Worm (Caenorhabditis elegans) whole organism, young adult: ENCODE data around the gene srsx-7.

ENCODE experiments used
- B0261.1 ChIP-seq: sonication (generic microtip); optimal IDR thresholded peaks from 2 replicates; lab custom pipeline; 2016; ENCODE audit warnings: mild to moderate bottlenecking, missing genetic modification characterization, moderate library complexity, missing compliant biosample characterization
- B0336.3 ChIP-seq: fragments of 200-800 bp; sonication (Bioruptor generic); IDR thresholded peaks from 2 replicates; pipeline ENCODE4 v1.3.6; 2022; ENCODE audit warnings: missing genetic modification characterization, missing compliant biosample characterization
- C06A6.2 ChIP-seq: fragments of 200-800 bp; sonication (Bioruptor generic); conservative IDR thresholded peaks from 2 replicates; pipeline ENCODE4 v1.3.6; 2022; ENCODE audit warnings: missing genetic modification characterization, missing compliant biosample characterization
- C17E4.6 ChIP-seq: fragments of 200-800 bp; sonication (Bioruptor generic); IDR thresholded peaks from 2 replicates; pipeline ENCODE4 v1.3.6; 2022; ENCODE audit warnings: missing genetic modification reagents, missing genetic modification characterization, missing compliant biosample characterization
- D2030.7 ChIP-seq: fragments of 200-800 bp; sonication (Bioruptor generic); IDR thresholded peaks from 2 replicates; pipeline ENCODE4 v1.3.6; 2022; ENCODE audit warnings: missing genetic modification reagents, missing genetic modification characterization, missing compliant biosample characterization
- F33H1.4 ChIP-seq: fragments of 200-800 bp; sonication (Bioruptor generic); IDR thresholded peaks from 2 replicates; pipeline ENCODE4 v1.3.6; 2022; ENCODE audit warnings: missing genetic modification reagents, missing genetic modification characterization, missing compliant biosample characterization
- F55B11.4 ChIP-seq: sonication (generic microtip); optimal IDR thresholded peaks from 2 replicates; lab custom pipeline; 2016; ENCODE audit warnings: missing compliant biosample characterization, missing genetic modification characterization, borderline replicate concordance; ENCODE audit not compliant: insufficient read depth
- K11D2.4 ChIP-seq: fragments of 200-800 bp; sonication (Bioruptor generic); IDR thresholded peaks from 2 replicates; pipeline ENCODE4 v1.3.6; 2022; ENCODE audit warnings: missing genetic modification reagents, missing genetic modification characterization, missing compliant biosample characterization
- Y53F4B.3 ChIP-seq: fragments of 200-800 bp; sonication (Bioruptor generic); IDR thresholded peaks from 2 replicates; pipeline ENCODE4 v1.3.6; 2022; ENCODE audit warnings: missing genetic modification reagents, missing genetic modification characterization, missing compliant biosample characterization
- Y95B8A.8 ChIP-seq: fragments of 200-800 bp; sonication (Bioruptor generic); IDR thresholded peaks from 2 replicates; pipeline ENCODE4 v1.3.6; 2022; ENCODE audit warnings: missing genetic modification reagents, missing genetic modification characterization, missing compliant biosample characterization
- aptf-2 ChIP-seq: fragments of 200-800 bp; sonication (Bioruptor generic); conservative IDR thresholded peaks from 2 replicates; pipeline ENCODE4 v1.3.6; 2022; ENCODE audit warnings: missing genetic modification reagents, missing genetic modification characterization, missing compliant biosample characterization
- aptf-3 ChIP-seq: fragments of 200-800 bp; sonication (Bioruptor generic); IDR thresholded peaks from 2 replicates; pipeline ENCODE4 v1.3.6; 2022; ENCODE audit warnings: missing genetic modification characterization, missing compliant biosample characterization
- attf-5 ChIP-seq: fragments of 200-800 bp; sonication (Bioruptor generic); optimal IDR thresholded peaks from 2 replicates; lab custom pipeline; 2018; ENCODE audit warnings: mild to moderate bottlenecking, missing genetic modification characterization, missing compliant biosample characterization
- bed-2 ChIP-seq: fragments of 200-800 bp; sonication (Bioruptor generic); IDR thresholded peaks from 2 replicates; pipeline ENCODE4 v1.3.6; 2022; ENCODE audit warnings: missing genetic modification reagents, missing genetic modification characterization, missing compliant biosample characterization
- cebp-2 ChIP-seq: fragments of 200-800 bp; sonication (Bioruptor generic); IDR thresholded peaks from 2 replicates; pipeline ENCODE4 v1.3.6; 2022; ENCODE audit warnings: missing genetic modification characterization, missing compliant biosample characterization
- die-1 ChIP-seq: sonication (generic microtip); optimal IDR thresholded peaks from 2 replicates; lab custom pipeline; 2016; ENCODE audit warnings: missing genotype, mild to moderate bottlenecking, missing genetic modification characterization, missing compliant biosample characterization
- dox-1 ChIP-seq: fragments of 200-800 bp; sonication (Bioruptor generic); IDR thresholded peaks from 2 replicates; pipeline ENCODE4 v1.3.6; 2022; ENCODE audit warnings: missing genetic modification reagents, missing genetic modification characterization, missing compliant biosample characterization
- him-1 ChIP-seq: sonication (generic microtip); optimal IDR thresholded peaks from 2 replicates; lab custom pipeline; 2016; ENCODE audit warnings: missing genotype, missing genetic modification reagents, missing genetic modification characterization, missing compliant biosample characterization
- hrde-1 ChIP-seq: sonication (generic microtip); optimal IDR thresholded peaks from 2 replicates; lab custom pipeline; 2016; ENCODE audit warnings: missing genetic modification characterization, mild to moderate bottlenecking, missing compliant biosample characterization, moderate library complexity, missing genotype, missing genetic modification reagents, borderline replicate concordance
- hsf-1 ChIP-seq: fragments of 200-800 bp; sonication (Bioruptor generic); IDR thresholded peaks from 2 replicates; pipeline ENCODE4 v1.3.6; 2022; ENCODE audit warnings: missing genetic modification reagents, missing genetic modification characterization, missing compliant biosample characterization
- lag-1 ChIP-seq: fragments of 200-800 bp; sonication (Bioruptor generic); IDR thresholded peaks from 2 replicates; pipeline ENCODE4 v1.3.6; 2022; ENCODE audit warnings: missing genetic modification reagents, missing genetic modification characterization, missing compliant biosample characterization
- let-526 ChIP-seq: fragments of 200-800 bp; sonication (Bioruptor generic); IDR thresholded peaks from 2 replicates; pipeline ENCODE4 v1.3.6; 2022; ENCODE audit warnings: missing genetic modification reagents, missing genetic modification characterization, missing compliant biosample characterization
- lin-54 ChIP-seq: fragments of 200-800 bp; sonication (Bioruptor generic); optimal IDR thresholded peaks from 2 replicates; lab custom pipeline; 2018; ENCODE audit warnings: mild to moderate bottlenecking, missing genetic modification characterization, missing compliant biosample characterization
- lsl-1 ChIP-seq: fragments of 200-800 bp; sonication (Bioruptor generic); optimal IDR thresholded peaks from 2 replicates; lab custom pipeline; 2018; ENCODE audit warnings: mild to moderate bottlenecking, missing genetic modification characterization, moderate library complexity, missing compliant biosample characterization
- madf-6 ChIP-seq: fragments of 200-800 bp; sonication (Bioruptor generic); IDR thresholded peaks from 2 replicates; pipeline ENCODE4 v1.3.6; 2022; ENCODE audit warnings: missing genetic modification reagents, missing genetic modification characterization, missing compliant biosample characterization
- madf-8 ChIP-seq: fragments of 200-800 bp; sonication (Bioruptor generic); conservative IDR thresholded peaks from 2 replicates; pipeline ENCODE4 v1.3.6; 2022; ENCODE audit warnings: missing genetic modification reagents, missing genetic modification characterization, missing compliant biosample characterization
- mxl-1 ChIP-seq: sonication (generic microtip); optimal IDR thresholded peaks from 2 replicates; lab custom pipeline; 2016; ENCODE audit warnings: missing genetic modification characterization, missing compliant biosample characterization
- nfya-2 ChIP-seq: fragments of 200-800 bp; sonication (Bioruptor generic); IDR thresholded peaks from 2 replicates; pipeline ENCODE4 v1.3.6; 2022; ENCODE audit warnings: missing genetic modification reagents, missing genetic modification characterization, missing compliant biosample characterization
- nhr-27 ChIP-seq: fragments of 200-800 bp; sonication (Bioruptor generic); optimal IDR thresholded peaks from 2 replicates; lab custom pipeline; 2018; ENCODE audit warnings: mild to moderate bottlenecking, missing genetic modification characterization, moderate library complexity, missing compliant biosample characterization
- nhr-80 ChIP-seq: sonication (generic microtip); optimal IDR thresholded peaks from 2 replicates; lab custom pipeline; 2016; ENCODE audit warnings: missing genetic modification characterization, missing compliant biosample characterization
- pbrm-1 ChIP-seq: fragments of 200-800 bp; sonication (Bioruptor generic); IDR thresholded peaks from 2 replicates; pipeline ENCODE4 v1.3.6; 2022; ENCODE audit warnings: missing genetic modification reagents, missing genetic modification characterization, missing compliant biosample characterization
- rpc-1 ChIP-seq, 2 experiments: fragments of 150-350 bp in 1 of 2; sonication (generic microtip) in 1 of 2; optimal IDR thresholded peaks; 2 replicates each; lab custom pipeline; 2014 to 2018; ENCODE audit warnings: missing biosample characterization in 1 of 2, missing genetic modification characterization in 1 of 2, missing genetic modification reagents in 1 of 2, missing genotype in 1 of 2
- sdz-38 ChIP-seq: sonication (generic microtip); optimal IDR thresholded peaks from 2 replicates; lab custom pipeline; 2016; ENCODE audit warnings: missing genotype, missing genetic modification characterization, missing compliant biosample characterization
- snpc-4 ChIP-seq, 5 experiments: fragments of 150-350 bp in 1 of 5; sonication (generic microtip) in 4 of 5; optimal IDR thresholded peaks; 2 replicates each; lab custom pipeline; 2014 to 2018; ENCODE audit warnings: missing genetic modification characterization in 5 of 5, missing biosample characterization in 3 of 5, antibody characterized with exemption in 2 of 5, mild to moderate bottlenecking in 2 of 5, missing compliant biosample characterization in 2 of 5, missing genotype in 2 of 5, moderate library complexity in 2 of 5, missing genetic modification reagents in 1 of 5
- tlf-1 ChIP-seq: fragments of 200-800 bp; sonication (Bioruptor generic); optimal IDR thresholded peaks from 2 replicates; lab custom pipeline; 2018; ENCODE audit warnings: mild to moderate bottlenecking, missing genetic modification characterization, missing compliant biosample characterization
- unc-130 ChIP-seq: sonication (generic microtip); optimal IDR thresholded peaks from 2 replicates; lab custom pipeline; 2016; ENCODE audit warnings: missing genetic modification reagents, missing genetic modification characterization, missing compliant biosample characterization
- xnd-1 ChIP-seq: sonication (generic microtip); optimal IDR thresholded peaks from 2 replicates; lab custom pipeline; 2016; ENCODE audit warnings: missing genotype, missing genetic modification reagents, missing genetic modification characterization, missing compliant biosample characterization
- ztf-3 ChIP-seq: fragments of 200-800 bp; sonication (Bioruptor generic); optimal IDR thresholded peaks from 2 replicates; lab custom pipeline; 2018; ENCODE audit warnings: mild to moderate bottlenecking, missing genetic modification characterization, missing compliant biosample characterization
- ztf-6 ChIP-seq: fragments of 200-800 bp; sonication (Bioruptor generic); IDR thresholded peaks from 2 replicates; pipeline ENCODE4 v1.3.6; 2022; ENCODE audit warnings: missing genetic modification reagents, missing genetic modification characterization, missing compliant biosample characterization

The srsx-7 gene

DNA sequence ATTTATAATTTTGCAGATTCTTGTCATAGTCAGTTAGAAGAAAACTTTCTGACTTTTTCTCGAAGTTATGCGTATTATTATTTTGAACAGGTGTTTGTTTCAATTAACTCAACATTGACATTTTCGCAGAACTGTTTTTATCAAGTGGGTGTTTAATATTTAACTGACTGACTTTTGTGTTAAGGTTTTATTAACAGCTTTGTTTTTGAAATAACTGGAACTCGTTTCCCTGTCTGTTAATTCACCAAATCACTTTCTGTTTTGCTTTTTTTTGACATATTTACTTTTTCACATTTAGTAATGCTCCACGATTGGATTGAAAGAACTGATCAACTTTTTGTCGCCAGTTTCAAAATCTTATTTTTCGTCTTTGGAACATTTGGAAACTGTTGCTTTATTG is at the start of gene srsx-7:
srsx-7 (plus strand) TSS at position 301 of the 400 bp plus-strand sequence.
- TF ChIP-seq pbrm-1 (GFP tag; lab: Robert Waterston, UW) (no peak), unc-130 (GFP tag; lab: Kevin White, UChicago) (no peak), tlf-1 (GFP tag; lab: Kevin White, UChicago) (no peak), C17E4.6 (GFP tag; lab: Robert Waterston, UW) (no peak), nfya-2 (no peak), attf-5 (no peak), Y53F4B.3 (GFP tag; lab: Robert Waterston, UW) (no peak), sdz-38 (no peak), lsl-1 (GFP tag; lab: Kevin White, UChicago) (no peak), Y95B8A.8 (GFP tag; lab: Robert Waterston, UW) (no peak), him-1 (tag; lab: Kevin White, UChicago) (no peak), bed-2 (GFP tag; lab: Robert Waterston, UW) (no peak), aptf-3 (GFP tag; lab: Robert Waterston, UW) (no peak)
- TF ChIP-seq, all 124 proteins: peak for 0

DNA sequence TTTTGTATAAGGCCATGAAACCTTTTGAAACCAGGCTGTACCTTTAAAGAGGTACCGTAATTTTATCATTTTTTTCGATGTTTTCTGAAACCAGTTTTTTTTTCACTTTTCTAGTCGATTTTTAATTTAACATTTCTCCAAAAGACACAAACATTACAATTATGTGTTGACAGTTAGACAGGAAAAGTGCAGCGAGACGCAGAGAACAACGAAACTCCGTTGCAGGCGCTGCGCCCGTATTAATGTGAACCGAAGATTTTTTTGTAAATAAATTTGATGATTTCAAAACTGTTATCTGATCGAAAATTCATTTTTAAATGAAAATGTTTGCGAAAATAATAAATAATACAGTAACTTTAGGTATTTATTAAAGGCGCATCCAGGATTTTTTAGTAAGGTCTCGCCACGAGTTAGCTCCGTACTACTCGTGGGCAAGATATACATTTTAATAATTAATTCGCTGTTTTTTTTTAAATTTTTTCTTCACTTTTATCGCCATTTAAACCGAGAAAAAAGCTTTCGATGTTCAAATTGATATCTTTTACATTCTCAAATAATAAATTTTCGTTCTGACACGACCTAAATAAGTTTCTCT is 48.6 kb upstream of the srsx-7 start, which contains the start of gene F40A3.3:
F40A3.3 (plus strand) TSS at position 564 of the 595 bp plus-strand sequence.
- TF ChIP-seq lag-1 (GFP tag; lab: Robert Waterston, UW) (no peak), F33H1.4 (peak; percentile 85), hsf-1 (GFP tag; lab: Robert Waterston, UW) (peak; percentile 81), B0261.1 (tag; lab: Kevin White, UChicago) (no peak), let-526 (no peak), madf-6 (GFP tag; lab: Robert Waterston, UW) (peak; percentile 80), madf-8 (GFP tag; lab: Robert Waterston, UW) (peak; percentile 62), C06A6.2 (GFP tag; lab: Robert Waterston, UW) (no peak), xnd-1 (tag; lab: Kevin White, UChicago) (peak; percentile 80), D2030.7 (GFP tag; lab: Robert Waterston, UW) (peak; percentile 31; the same call in 1 of the 2 replicates), aptf-2 (GFP tag; lab: Robert Waterston, UW) (no peak), lsl-1 (GFP tag; lab: Kevin White, UChicago) (peak; percentile 85)

DNA sequence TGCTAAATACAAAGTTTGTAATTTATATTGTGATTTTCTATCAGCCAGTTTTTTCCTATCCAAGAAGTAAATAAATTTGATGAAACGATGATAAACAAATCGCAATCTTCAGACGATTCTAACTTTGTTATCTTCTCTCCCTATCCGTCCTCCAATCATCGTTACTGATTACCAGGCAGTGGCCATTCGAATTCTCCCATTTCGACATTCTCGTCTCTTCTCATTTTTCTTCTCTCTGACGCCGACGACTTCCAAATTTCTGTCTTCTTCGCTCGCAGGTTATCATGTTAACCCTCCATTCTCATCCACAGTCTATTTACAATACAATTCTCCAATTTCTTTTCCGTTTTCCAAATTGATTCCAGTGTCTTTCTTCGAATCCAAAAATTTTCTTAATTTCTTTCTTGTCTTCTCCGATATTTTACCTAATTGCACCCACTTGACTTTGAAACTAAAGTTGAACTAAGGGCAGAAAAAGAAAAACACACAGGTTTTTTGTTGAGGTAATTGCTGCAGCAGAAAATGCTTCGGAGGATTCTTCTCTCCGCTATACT is 47.1 kb upstream of the srsx-7 start, which contains the start of gene F40A3.2:
F40A3.2 (plus strand) TSS at position 504 of the 554 bp plus-strand sequence.
- no peak for TF ChIP-seq nhr-80 (tag; lab: Kevin White, UChicago)
- TF ChIP-seq hsf-1 (GFP tag; lab: Robert Waterston, UW): peak; percentile 41; the same call in 1 of the 2 replicates

DNA sequence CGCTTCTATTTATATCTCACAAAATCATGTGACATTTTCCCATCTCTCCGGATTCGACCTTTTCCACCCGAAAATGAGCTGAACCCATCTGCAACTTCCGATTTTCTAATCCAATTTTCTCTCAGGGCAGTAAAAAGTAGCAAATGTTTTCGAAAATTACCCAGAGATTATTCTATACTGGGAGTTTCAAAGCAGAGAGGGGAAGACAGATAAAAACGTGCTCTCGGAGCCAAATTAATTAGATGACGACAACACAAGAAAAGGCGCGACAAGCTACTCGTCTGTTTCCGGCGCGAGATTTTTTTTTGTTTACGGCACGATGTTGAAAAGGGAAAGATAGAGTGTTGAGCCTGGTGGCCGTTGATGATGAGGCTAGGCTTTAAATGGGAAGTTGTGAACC is 41.1 kb upstream of the srsx-7 start:
- TF ChIP-seq nhr-27 (tag; lab: Kevin White, UChicago): no peak
- TF ChIP-seq K11D2.4 (GFP tag; lab: Robert Waterston, UW): no peak
- no peak for TF ChIP-seq cebp-2 (GFP tag; lab: Robert Waterston, UW)
- no peak for TF ChIP-seq die-1

DNA sequence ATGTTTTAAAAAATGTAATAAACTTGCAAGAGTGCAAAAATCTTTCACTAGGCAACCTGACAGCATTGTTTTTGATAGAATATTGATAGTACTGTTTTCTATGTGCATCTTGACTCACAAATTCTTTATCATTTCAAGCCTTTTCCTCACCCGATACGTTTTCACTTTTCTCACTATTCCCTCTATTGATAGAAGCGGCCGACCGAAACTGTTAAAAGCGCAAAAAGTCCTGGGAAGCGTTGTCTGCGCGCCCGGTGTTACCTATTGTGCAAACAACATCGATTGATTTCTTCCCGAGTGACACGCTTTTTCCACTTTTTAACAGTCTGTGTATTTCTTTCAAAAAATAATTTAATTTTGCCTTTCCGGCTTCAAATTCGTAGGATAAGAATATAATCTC is 37.5 kb upstream of the srsx-7 start:
- TF ChIP-seq C06A6.2 (GFP tag; lab: Robert Waterston, UW) (no peak), ztf-6 (no peak), nhr-80 (tag; lab: Kevin White, UChicago) (peak; percentile 80), madf-8 (GFP tag; lab: Robert Waterston, UW) (no peak), B0336.3 (GFP tag; lab: Robert Waterston, UW) (no peak), ztf-3 (GFP tag; lab: Kevin White, UChicago) (no peak), dox-1 (peak; percentile 67; the same call in 1 of the 2 replicates), sdz-38 (no peak), snpc-4 (GFP tag; optimal IDR thresholded peaks at IDR 0.05; lab: Kevin White, UChicago) (no peak), snpc-4 (tag; optimal IDR thresholded peaks at IDR 0.05; lab: Kevin White, UChicago) (peak in 3 of 4 experiments; percentile 34 to 81 (median 49)), mxl-1 (no peak), hrde-1 (no peak), rpc-1 (optimal IDR thresholded peaks at IDR 0.05; lab: Kevin White, UChicago) (no peak), rpc-1 (tag; optimal IDR thresholded peaks at IDR 0.05; lab: Kevin White, UChicago) (no peak), lin-54 (GFP tag; lab: Kevin White, UChicago) (no peak), F55B11.4 (tag; lab: Kevin White, UChicago) (no peak), D2030.7 (GFP tag; lab: Robert Waterston, UW) (no peak)
